Fruit fly (Drosophila melanogaster) whole organism: Measurements from ENCODE around the gene Dlip1.

ENCODE experiments used
- CG8478 ChIP-seq: fragments of >200 bp; optimal IDR thresholded peaks from 2 replicates; lab custom pipeline; 2018; ENCODE audit warnings: inconsistent platforms
- EcR ChIP-seq, 2 experiments: fragments of >200 bp; optimal IDR thresholded peaks; 2 replicates each; lab custom pipeline; 2017; ENCODE audit warnings: missing biosample characterization in 2 of 2, missing genetic modification characterization in 2 of 2, missing genetic modification reagents in 2 of 2
- pan ChIP-seq: fragments of >200 bp; optimal IDR thresholded peaks from 2 replicates; lab custom pipeline; 2017
- psq ChIP-seq: fragments of >200 bp; optimal IDR thresholded peaks from 2 replicates; lab custom pipeline; 2017
- usp ChIP-seq: fragments of >200 bp; optimal IDR thresholded peaks from 2 replicates; lab custom pipeline; 2017; ENCODE audit warnings: missing biosample characterization, missing genetic modification characterization, mixed read lengths

- no peak for TF ChIP-seq CG8478 (lab: Kevin White, UChicago)
- TF ChIP-seq usp: no peak
- no peak for TF ChIP-seq psq (lab: Kevin White, UChicago)
- no peak for TF ChIP-seq EcR (GFP tag; optimal IDR thresholded peaks at IDR 0.05; lab: Kevin White, UChicago)
- no peak for TF ChIP-seq pan
These were observed 17.2 kb upstream of the Dlip1 start for dm6 chrX:9141219-9141618.
